Worm (Caenorhabditis elegans): ENCODE results near the gene srg-22.

ce11 chrII:3054622-3055021, 38.6 kb downstream of the srg-22 start:
- TF ChIP-seq B0336.3 (GFP tag; IDR thresholded peaks at IDR 0.05): no peak
- no peak for TF ChIP-seq bed-2 (GFP tag; IDR thresholded peaks at IDR 0.05)
- no peak for TF ChIP-seq dpl-1 (GFP tag; optimal IDR thresholded peaks at IDR 0.05)
- no peak for TF ChIP-seq unc-130 (GFP tag; optimal IDR thresholded peaks at IDR 0.05)
- TF ChIP-seq ztf-3 (GFP tag; optimal IDR thresholded peaks at IDR 0.05): no peak
- TF ChIP-seq snpc-1.3 (tag; optimal IDR thresholded peaks at IDR 0.05; ENCODE audit: insufficient read depth): no peak
